Fruit fly (Drosophila melanogaster): ENCODE measurements around the gene CG7840.

The CG7840 gene

DNA sequence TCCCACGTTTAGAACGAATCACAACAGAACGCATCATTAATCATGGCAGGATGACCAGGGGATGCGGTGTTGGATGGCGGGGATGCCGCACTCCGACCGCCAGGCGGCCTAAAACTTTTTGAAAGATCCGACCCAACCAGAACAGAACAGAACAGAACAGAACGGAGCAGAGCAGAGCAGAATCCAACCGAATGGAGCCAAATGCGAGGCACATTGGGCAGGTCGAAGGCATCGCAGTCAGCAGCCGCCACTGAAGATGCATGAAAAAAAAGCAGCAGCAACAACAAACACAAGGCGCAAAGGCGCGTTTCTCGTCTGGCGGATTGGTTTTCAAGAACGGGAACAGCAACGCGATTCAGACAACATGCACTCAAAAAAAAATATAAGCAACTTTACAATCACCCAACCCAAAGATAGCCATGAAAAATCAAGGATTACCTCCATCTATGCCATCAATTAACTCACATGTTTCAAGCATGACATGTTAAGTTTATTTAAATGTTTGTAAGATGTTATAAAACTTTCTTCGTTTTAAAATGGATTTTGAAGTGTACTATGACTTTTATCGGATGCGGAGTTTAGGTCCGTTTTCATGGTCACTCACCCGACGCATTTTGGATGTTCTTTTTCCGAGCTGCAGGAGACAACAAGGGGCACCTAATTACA is 25.9 kb upstream of the CG7840 start (continued):
- no peak for TF ChIP-seq ro (GFP tag; IDR thresholded peaks at IDR 0.05)
- TF ChIP-seq CG10209 (GFP tag; optimal IDR thresholded peaks at IDR 0.05), result peak; percentile 67
- no peak for TF ChIP-seq hkb (optimal IDR thresholded peaks at IDR 0.05)
- TF ChIP-seq hkb (GFP tag; IDR thresholded peaks at IDR 0.05), result peak; percentile 59; the same call in 1 of the 2 replicates
- peak; percentile 71 for TF ChIP-seq Hsf (GFP tag; optimal IDR thresholded peaks at IDR 0.05)
- peak; percentile 86 for TF ChIP-seq CG15696 (tag; optimal IDR thresholded peaks at IDR 0.05)
- no peak for TF ChIP-seq CG11560 (tag; IDR thresholded peaks at IDR 0.05)
- no peak for TF ChIP-seq CG16779 (GFP tag; IDR thresholded peaks at IDR 0.05)
- peak; percentile 32 for TF ChIP-seq Max (GFP tag; optimal IDR thresholded peaks at IDR 0.05)
- peak; percentile 4 for TF ChIP-seq BtbVII (GFP tag; optimal IDR thresholded peaks at IDR 0.05)
- TF ChIP-seq Gug (GFP tag; IDR thresholded peaks at IDR 0.05), result peak; percentile 46; the same call in 1 of the 4 replicates
- TF ChIP-seq yki (optimal IDR thresholded peaks at IDR 0.05), result no peak
- TF ChIP-seq E2f2 (GFP tag; IDR thresholded peaks at IDR 0.05), result no peak
- peak; percentile 75 for TF ChIP-seq Ssrp (tag; optimal IDR thresholded peaks at IDR 0.05)
- peak; percentile 45 for TF ChIP-seq fd64A (GFP tag; optimal IDR thresholded peaks at IDR 0.05)
- TF ChIP-seq Mrtf (GFP tag; IDR thresholded peaks at IDR 0.05), result no peak
- no peak for TF ChIP-seq hbn (GFP tag; IDR thresholded peaks at IDR 0.05; ENCODE audit: partially characterized antibody)
- TF ChIP-seq slbo (GFP tag; IDR thresholded peaks at IDR 0.05), result peak; percentile 36
- no peak for TF ChIP-seq ab (GFP tag; optimal IDR thresholded peaks at IDR 0.05)
- no peak for TF ChIP-seq pros (GFP tag; optimal IDR thresholded peaks at IDR 0.05)
- TF ChIP-seq en (GFP tag; optimal IDR thresholded peaks at IDR 0.05), result peak; percentile 29
- TF ChIP-seq D19B (GFP tag; optimal IDR thresholded peaks at IDR 0.05), result no peak
- peak; percentile 74 for TF ChIP-seq CG4820 (GFP tag; optimal IDR thresholded peaks at IDR 0.05)
- no peak for TF ChIP-seq CG10274 (GFP tag; optimal IDR thresholded peaks at IDR 0.05)
- no peak for TF ChIP-seq sens-2 (GFP tag; IDR thresholded peaks at IDR 0.05)
- no peak for TF ChIP-seq caup (GFP tag; optimal IDR thresholded peaks at IDR 0.05; ENCODE audit: severe bottlenecking)
- TF ChIP-seq trem (tag; optimal IDR thresholded peaks at IDR 0.05), result peak; percentile 82
- TF ChIP-seq sr (GFP tag; IDR thresholded peaks at IDR 0.05), result no peak
- TF ChIP-seq CG10654 (GFP tag; optimal IDR thresholded peaks at IDR 0.05), result no peak
- peak; percentile 32; the same call in 1 of the 2 replicates for TF ChIP-seq crol (GFP tag; IDR thresholded peaks at IDR 0.05)
- TF ChIP-seq stwl (tag; optimal IDR thresholded peaks at IDR 0.05), result no peak
- no peak for TF ChIP-seq Atf6 (GFP tag; IDR thresholded peaks at IDR 0.05)
- no peak for TF ChIP-seq Lpt (GFP tag; optimal IDR thresholded peaks at IDR 0.05)
- TF ChIP-seq Taf1 (GFP tag; IDR thresholded peaks at IDR 0.05), result no peak
- no peak for TF ChIP-seq pho (GFP tag; optimal IDR thresholded peaks at IDR 0.05)
- TF ChIP-seq CG17829 (tag; optimal IDR thresholded peaks at IDR 0.05), result peak; percentile 89
- TF ChIP-seq CG4424 (GFP tag; optimal IDR thresholded peaks at IDR 0.05), result peak; percentile 76
- TF ChIP-seq chif (GFP tag; optimal IDR thresholded peaks at IDR 0.05), result peak; percentile 45 to 78
- TF ChIP-seq CG7357 (GFP tag; IDR thresholded peaks at IDR 0.05), result no peak; the same call in 2 of the 3 replicates
- TF ChIP-seq CG1024 (GFP tag; IDR thresholded peaks at IDR 0.05), result peak; percentile 56
- peak; percentile 47 for TF ChIP-seq Lhr (GFP tag; optimal IDR thresholded peaks at IDR 0.05)
- TF ChIP-seq tin (GFP tag; optimal IDR thresholded peaks at IDR 0.05), result peak; percentile 67
- TF ChIP-seq ind (GFP tag; optimal IDR thresholded peaks at IDR 0.05), result peak; percentile 11
- TF ChIP-seq Doc3 (GFP tag; IDR thresholded peaks at IDR 0.05; ENCODE audit: partially characterized antibody), result no peak
- TF ChIP-seq CG10431 (GFP tag; optimal IDR thresholded peaks at IDR 0.05), result peak; percentile 7
- TF ChIP-seq BEAF-32 (GFP tag; optimal IDR thresholded peaks at IDR 0.05), result no peak
- peak; percentile 94 for TF ChIP-seq lbe (GFP tag; optimal IDR thresholded peaks at IDR 0.05)
- TF ChIP-seq Dip2 (GFP tag; IDR thresholded peaks at IDR 0.05), result no peak
- TF ChIP-seq danr (GFP tag; IDR thresholded peaks at IDR 0.05), result no peak
- TF ChIP-seq grau (tag; optimal IDR thresholded peaks at IDR 0.05), result peak; percentile 71
- TF ChIP-seq CG7928 (GFP tag; optimal IDR thresholded peaks at IDR 0.05), result no peak

Measured in whole organism, embryonic.